Worm (Caenorhabditis elegans) whole organism, L4/young adult: ENCODE results near the gene phat-8.

Source experiments
- W03F9.2 ChIP-seq: fragments of 150-350 bp; optimal IDR thresholded peaks from 2 replicates; lab custom pipeline; 2014; ENCODE audit warnings: missing biosample characterization, missing genetic modification characterization
- dao-5 ChIP-seq: sonication (generic microtip); optimal IDR thresholded peaks from 2 replicates; lab custom pipeline; 2016; ENCODE audit warnings: missing genotype, missing genetic modification characterization, moderate library complexity, missing compliant biosample characterization
- him-1 ChIP-seq: sonication (generic microtip); optimal IDR thresholded peaks from 2 replicates; lab custom pipeline; 2016; ENCODE audit warnings: missing genotype, missing genetic modification reagents, missing genetic modification characterization, missing compliant biosample characterization

- TF ChIP-seq him-1 (tag; lab: Kevin White, UChicago) (no peak), dao-5 (tag; lab: Kevin White, UChicago) (no peak), W03F9.2 (tag; lab: Kevin White, UChicago) (no peak)
Measured at ce11 chrII:12516313-12516712, 44.7 kb downstream of the phat-8 start, which contains the start of gene srh-61.
